In the genomic region with DNA sequence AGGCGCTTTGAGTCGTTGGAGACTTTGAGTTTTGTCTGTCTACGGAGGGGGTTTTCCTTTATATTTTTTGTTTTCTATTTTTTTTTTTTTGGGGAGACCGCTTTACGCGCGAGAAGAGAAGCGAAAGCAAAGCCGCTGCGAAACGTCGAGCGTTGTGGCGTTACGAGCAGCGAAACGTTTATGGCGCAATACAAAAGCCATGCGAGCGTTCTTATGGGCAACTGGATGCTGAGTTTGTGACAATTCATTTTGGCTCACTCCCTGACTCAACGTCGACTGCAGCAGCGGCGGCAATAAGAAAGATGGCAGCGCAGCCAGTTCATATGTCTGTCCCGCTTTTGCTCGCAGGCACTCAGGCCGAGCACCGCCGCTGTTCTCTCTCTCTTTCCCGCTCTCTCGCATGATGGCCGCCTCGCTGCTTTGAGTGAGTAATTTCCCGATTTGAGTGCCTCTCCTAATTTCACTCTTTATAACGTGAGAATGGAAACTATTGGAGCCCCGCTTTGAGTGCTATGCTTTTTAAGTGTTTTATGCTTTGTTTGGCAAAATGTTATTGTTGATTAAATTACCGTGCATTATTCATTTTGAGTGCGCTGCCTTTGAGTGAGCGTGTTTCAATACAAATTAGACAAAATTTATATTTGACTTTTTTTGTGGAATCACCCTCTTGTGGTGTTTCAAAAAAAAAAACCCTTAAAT, we compare ENCODE assay signal across 1 fruit fly cellular context.
TF ChIP-seq lines count a peak whose summit lies in the region.

A gene (minus strand): TSS at position 191 of the 699 bp plus-strand sequence.

TF ChIP-seq in whole organism, embryonic, 481 proteins besides CTCF, POLR2A, EP300 and RAD21 (continued from another document and continues in another):
- TF ChIP-seq mld (GFP tag; IDR thresholded peaks at IDR 0.05; lab: Robert Waterston, UW; ENCODE audit: partially characterized antibody): peak; percentile 74; the same call in 1 of the 3 replicates
- TF ChIP-seq Side (GFP tag; optimal IDR thresholded peaks at IDR 0.05; lab: Kevin White, UChicago): no peak
- no peak for TF ChIP-seq schlank (tag; optimal IDR thresholded peaks at IDR 0.05; lab: Kevin White, UChicago)
- TF ChIP-seq MTF-1 (GFP tag; optimal IDR thresholded peaks at IDR 0.05; lab: Kevin White, UChicago; ENCODE audit: borderline replicate concordance): no peak
- TF ChIP-seq CG10543 (GFP tag; optimal IDR thresholded peaks at IDR 0.05; lab: Kevin White, UChicago): no peak
- TF ChIP-seq Dad (GFP tag; optimal IDR thresholded peaks at IDR 0.05; lab: Kevin White, UChicago): no peak
- no peak for TF ChIP-seq CG6689 (GFP tag; IDR thresholded peaks at IDR 0.05; lab: Robert Waterston, UW)
- TF ChIP-seq CG7963 (GFP tag; IDR thresholded peaks at IDR 0.05; lab: Robert Waterston, UW; ENCODE audit: partially characterized antibody): peak; percentile 48; the same call in 1 of the 3 replicates
- TF ChIP-seq CG10267 (tag; optimal IDR thresholded peaks at IDR 0.05; lab: Kevin White, UChicago): no peak
- peak; percentile 10 for TF ChIP-seq CoRest (tag; optimal IDR thresholded peaks at IDR 0.05; lab: Kevin White, UChicago)
- no peak for TF ChIP-seq CG2116 (GFP tag; optimal IDR thresholded peaks at IDR 0.05; lab: Kevin White, UChicago)
- TF ChIP-seq croc (GFP tag; conservative IDR thresholded peaks at IDR 0.05; lab: Robert Waterston, UW): no peak
- peak; percentile 28; the same call in 1 of the 2 replicates for TF ChIP-seq sna (GFP tag; IDR thresholded peaks at IDR 0.05; lab: Robert Waterston, UW; ENCODE audit: partially characterized antibody)
- TF ChIP-seq Sry-β (GFP tag; optimal IDR thresholded peaks at IDR 0.05; lab: Kevin White, UChicago): no peak
- no peak for TF ChIP-seq H15 (GFP tag; IDR thresholded peaks at IDR 0.05; lab: Robert Waterston, UW)
- no peak for TF ChIP-seq CG2678 (tag; optimal IDR thresholded peaks at IDR 0.05; lab: Kevin White, UChicago)
- TF ChIP-seq Neu2 (GFP tag; optimal IDR thresholded peaks at IDR 0.05; lab: Kevin White, UChicago; ENCODE audit: borderline replicate concordance): no peak
- TF ChIP-seq CG18619 (GFP tag; optimal IDR thresholded peaks at IDR 0.05; lab: Kevin White, UChicago): no peak
- no peak for TF ChIP-seq unc-4 (GFP tag; IDR thresholded peaks at IDR 0.05; lab: Robert Waterston, UW; ENCODE audit: partially characterized antibody)
- no peak for TF ChIP-seq peb (GFP tag; IDR thresholded peaks at IDR 0.05; lab: Robert Waterston, UW)
- no peak for TF ChIP-seq CG11695 (GFP tag; IDR thresholded peaks at IDR 0.05; lab: Robert Waterston, UW)
- no peak for TF ChIP-seq klu (GFP tag; IDR thresholded peaks at IDR 0.05; lab: Robert Waterston, UW)
- TF ChIP-seq CG34376 (GFP tag; optimal IDR thresholded peaks at IDR 0.05; lab: Kevin White, UChicago): no peak
- peak; percentile 77 for TF ChIP-seq sens (GFP tag; lab: Kevin White, UChicago)
- no peak for TF ChIP-seq Oli (tag; optimal IDR thresholded peaks at IDR 0.05; lab: Kevin White, UChicago)
- TF ChIP-seq Scr (GFP tag; IDR thresholded peaks at IDR 0.05; lab: Robert Waterston, UW; ENCODE audit: partially characterized antibody): peak; percentile 55
- TF ChIP-seq ara (GFP tag; IDR thresholded peaks at IDR 0.05; lab: Robert Waterston, UW): no peak
- TF ChIP-seq Hr78 (GFP tag; optimal IDR thresholded peaks at IDR 0.05; lab: Kevin White, UChicago): no peak
- no peak for TF ChIP-seq CG15269 (tag; optimal IDR thresholded peaks at IDR 0.05; lab: Kevin White, UChicago)
- no peak for TF ChIP-seq CG8478 (optimal IDR thresholded peaks at IDR 0.05; lab: Kevin White, UChicago)
- TF ChIP-seq pho (GFP tag; optimal IDR thresholded peaks at IDR 0.05; lab: Kevin White, UChicago): no peak
- no peak for TF ChIP-seq CG5953 (GFP tag; IDR thresholded peaks at IDR 0.05; lab: Robert Waterston, UW)
- TF ChIP-seq gro (GFP tag; optimal IDR thresholded peaks at IDR 0.05; lab: Kevin White, UChicago): no peak
- TF ChIP-seq CG10959 (GFP tag; IDR thresholded peaks at IDR 0.05; lab: Robert Waterston, UW): no peak
- no peak for TF ChIP-seq kah (GFP tag; optimal IDR thresholded peaks at IDR 0.05; lab: Kevin White, UChicago)
- TF ChIP-seq CG17361 (GFP tag; IDR thresholded peaks at IDR 0.05; lab: Robert Waterston, UW): no peak
- TF ChIP-seq Myb (GFP tag; optimal IDR thresholded peaks at IDR 0.05; lab: Kevin White, UChicago): no peak
- no peak for TF ChIP-seq Hand (GFP tag; optimal IDR thresholded peaks at IDR 0.05; lab: Kevin White, UChicago)
- TF ChIP-seq CG12769 (tag; optimal IDR thresholded peaks at IDR 0.05; lab: Kevin White, UChicago): no peak
- no peak for TF ChIP-seq CG31441 (GFP tag; IDR thresholded peaks at IDR 0.05; lab: Robert Waterston, UW)
- TF ChIP-seq CG7786 (GFP tag; optimal IDR thresholded peaks at IDR 0.05; lab: Kevin White, UChicago): no peak
- TF ChIP-seq sc (optimal IDR thresholded peaks at IDR 0.05; lab: Kevin White, UChicago): no peak
- no peak for TF ChIP-seq sc (GFP tag; optimal IDR thresholded peaks at IDR 0.05; lab: Kevin White, UChicago)
- peak; percentile 56 for TF ChIP-seq CG13287 (GFP tag; IDR thresholded peaks at IDR 0.05; lab: Robert Waterston, UW; ENCODE audit: partially characterized antibody)
- TF ChIP-seq salm (tag; optimal IDR thresholded peaks at IDR 0.05; lab: Kevin White, UChicago): no peak
- TF ChIP-seq ash1 (GFP tag; optimal IDR thresholded peaks at IDR 0.05; lab: Kevin White, UChicago): peak; percentile 49
- peak; percentile 76 for TF ChIP-seq Opbp (GFP tag; IDR thresholded peaks at IDR 0.05; lab: Robert Waterston, UW; ENCODE audit: partially characterized antibody)
- no peak for TF ChIP-seq sr (GFP tag; IDR thresholded peaks at IDR 0.05; lab: Robert Waterston, UW)
- TF ChIP-seq CG4820 (GFP tag; optimal IDR thresholded peaks at IDR 0.05; lab: Kevin White, UChicago): no peak
- no peak for TF ChIP-seq dan (GFP tag; IDR thresholded peaks at IDR 0.05; lab: Robert Waterston, UW)
- TF ChIP-seq phol (tag; optimal IDR thresholded peaks at IDR 0.05; lab: Kevin White, UChicago): peak; percentile 97
- no peak for TF ChIP-seq sim (GFP tag; IDR thresholded peaks at IDR 0.05; lab: Robert Waterston, UW)
- no peak for TF ChIP-seq CG30020 (tag; optimal IDR thresholded peaks at IDR 0.05; lab: Kevin White, UChicago)
- TF ChIP-seq repo (GFP tag; optimal IDR thresholded peaks at IDR 0.05; lab: Kevin White, UChicago): no peak
- no peak for TF ChIP-seq Kr (GFP tag; optimal IDR thresholded peaks at IDR 0.05; lab: Kevin White, UChicago)
- no peak for TF ChIP-seq Mrtf (GFP tag; IDR thresholded peaks at IDR 0.05; lab: Robert Waterston, UW)
- TF ChIP-seq CG3281 (GFP tag; optimal IDR thresholded peaks at IDR 0.05; lab: Kevin White, UChicago): no peak
- peak; percentile 50 for TF ChIP-seq Med (GFP tag; lab: Kevin White, UChicago)
- no peak for TF ChIP-seq CG10431 (GFP tag; optimal IDR thresholded peaks at IDR 0.05; lab: Kevin White, UChicago)
- TF ChIP-seq H2.0 (GFP tag; IDR thresholded peaks at IDR 0.05; lab: Robert Waterston, UW): no peak
- TF ChIP-seq HLHmδ (GFP tag; optimal IDR thresholded peaks at IDR 0.05; lab: Kevin White, UChicago): no peak
- TF ChIP-seq CG4617 (GFP tag; optimal IDR thresholded peaks at IDR 0.05; lab: Kevin White, UChicago; ENCODE audit: borderline replicate concordance): no peak
- TF ChIP-seq CG10979 (tag; optimal IDR thresholded peaks at IDR 0.05; lab: Kevin White, UChicago): no peak
- peak; percentile 52; the same call in 1 of the 2 replicates for TF ChIP-seq inv (GFP tag; IDR thresholded peaks at IDR 0.05; lab: Robert Waterston, UW; ENCODE audit: partially characterized antibody)
- 0 out of 3 replicates have a peak, but pooled peaks have one; percentile 56 for TF ChIP-seq so (GFP tag; IDR thresholded peaks at IDR 0.05; lab: Robert Waterston, UW)
- TF ChIP-seq Adf1 (GFP tag; IDR thresholded peaks at IDR 0.05; lab: Robert Waterston, UW): peak; percentile 99
- no peak for TF ChIP-seq Rx (GFP tag; IDR thresholded peaks at IDR 0.05; lab: Robert Waterston, UW)
- peak; percentile 27 for TF ChIP-seq sqz (GFP tag; optimal IDR thresholded peaks at IDR 0.05; lab: Kevin White, UChicago)
- TF ChIP-seq CG14050 (GFP tag; IDR thresholded peaks at IDR 0.05; lab: Robert Waterston, UW): no peak
- no peak for TF ChIP-seq ATbp (GFP tag; optimal IDR thresholded peaks at IDR 0.05; lab: Kevin White, UChicago)
- TF ChIP-seq disco-r (GFP tag; optimal IDR thresholded peaks at IDR 0.05; lab: Kevin White, UChicago): no peak
- no peak for TF ChIP-seq grn (GFP tag; optimal IDR thresholded peaks at IDR 0.05; lab: Kevin White, UChicago)
- no peak for TF ChIP-seq Dp (GFP tag; optimal IDR thresholded peaks at IDR 0.05; lab: Kevin White, UChicago)
- TF ChIP-seq amos (GFP tag; IDR thresholded peaks at IDR 0.05; lab: Robert Waterston, UW; ENCODE audit: partially characterized antibody): peak; percentile 69; the same call in 1 of the 2 replicates
- TF ChIP-seq toy (GFP tag; IDR thresholded peaks at IDR 0.05; lab: Robert Waterston, UW): no peak
- TF ChIP-seq ci (GFP tag; IDR thresholded peaks at IDR 0.05; lab: Robert Waterston, UW): peak; percentile 63; the same call in 2 of the 3 replicates
- no peak for TF ChIP-seq Lpt (GFP tag; optimal IDR thresholded peaks at IDR 0.05; lab: Kevin White, UChicago)
- TF ChIP-seq CG13894 (tag; optimal IDR thresholded peaks at IDR 0.05; lab: Kevin White, UChicago): no peak
- no peak for TF ChIP-seq lbe (GFP tag; optimal IDR thresholded peaks at IDR 0.05; lab: Kevin White, UChicago)
- TF ChIP-seq Nf-YC (tag; optimal IDR thresholded peaks at IDR 0.05; lab: Kevin White, UChicago): peak; percentile 94
- peak; percentile 91 for TF ChIP-seq Nf-YB (GFP tag; optimal IDR thresholded peaks at IDR 0.05; lab: Kevin White, UChicago)
- TF ChIP-seq hth (optimal IDR thresholded peaks at IDR 0.05; lab: Kevin White, UChicago): no peak
- TF ChIP-seq usp (GFP tag; optimal IDR thresholded peaks at IDR 0.05; lab: Kevin White, UChicago): no peak
- TF ChIP-seq CG7745 (tag; optimal IDR thresholded peaks at IDR 0.05; lab: Kevin White, UChicago): peak; percentile 40
- no peak for TF ChIP-seq Sry-δ (GFP tag; optimal IDR thresholded peaks at IDR 0.05; lab: Kevin White, UChicago)
- peak; percentile 43; the same call in 1 of the 3 replicates for TF ChIP-seq CG14860 (GFP tag; IDR thresholded peaks at IDR 0.05; lab: Robert Waterston, UW; ENCODE audit: partially characterized antibody)
- peak; percentile 4 for TF ChIP-seq nmo (GFP tag; optimal IDR thresholded peaks at IDR 0.05; lab: Kevin White, UChicago)
- TF ChIP-seq HmgZ (tag; optimal IDR thresholded peaks at IDR 0.05; lab: Kevin White, UChicago): no peak
- peak; percentile 93 for TF ChIP-seq Elba2 (GFP tag; optimal IDR thresholded peaks at IDR 0.05; lab: Kevin White, UChicago)
- TF ChIP-seq bsh (GFP tag; optimal IDR thresholded peaks at IDR 0.05; lab: Kevin White, UChicago): no peak
- TF ChIP-seq CG4360 (GFP tag; IDR thresholded peaks at IDR 0.05; lab: Robert Waterston, UW): no peak
- TF ChIP-seq CG11560 (tag; IDR thresholded peaks at IDR 0.05; lab: Robert Waterston, UW): no peak
- TF ChIP-seq odd (GFP tag; optimal IDR thresholded peaks at IDR 0.05; lab: Kevin White, UChicago): no peak
- TF ChIP-seq Oaz (GFP tag; IDR thresholded peaks at IDR 0.05; lab: Robert Waterston, UW): no peak
- no peak for TF ChIP-seq tio (GFP tag; optimal IDR thresholded peaks at IDR 0.05; lab: Kevin White, UChicago)
- 0 out of 3 replicates have a peak, but pooled peaks have one; percentile 13 for TF ChIP-seq hb (GFP tag; IDR thresholded peaks at IDR 0.05; lab: Robert Waterston, UW; ENCODE audit: partially characterized antibody)
- peak; percentile 35; the same call in 1 of the 2 replicates for TF ChIP-seq CG42726 (GFP tag; IDR thresholded peaks at IDR 0.05; lab: Robert Waterston, UW; ENCODE audit: partially characterized antibody)
- no peak for TF ChIP-seq HHEX (GFP tag; optimal IDR thresholded peaks at IDR 0.05; lab: Kevin White, UChicago)
- no peak for TF ChIP-seq ken (GFP tag; IDR thresholded peaks at IDR 0.05; lab: Robert Waterston, UW)
- no peak for TF ChIP-seq chn (GFP tag; optimal IDR thresholded peaks at IDR 0.05; lab: Kevin White, UChicago)
- peak; percentile 30 for TF ChIP-seq ewg (GFP tag; optimal IDR thresholded peaks at IDR 0.05; lab: Kevin White, UChicago)
- no peak for TF ChIP-seq CG12219 (GFP tag; optimal IDR thresholded peaks at IDR 0.05; lab: Kevin White, UChicago)
- no peak for TF ChIP-seq Abd-B (GFP tag; optimal IDR thresholded peaks at IDR 0.05; lab: Kevin White, UChicago)
- TF ChIP-seq Gsc (GFP tag; IDR thresholded peaks at IDR 0.05; lab: Robert Waterston, UW): no peak
- no peak for TF ChIP-seq CG2120 (GFP tag; optimal IDR thresholded peaks at IDR 0.05; lab: Kevin White, UChicago)
- TF ChIP-seq chinmo (GFP tag; IDR thresholded peaks at IDR 0.05; lab: Robert Waterston, UW; ENCODE audit: partially characterized antibody): peak; percentile 95
- TF ChIP-seq kni (GFP tag; optimal IDR thresholded peaks at IDR 0.05; lab: Kevin White, UChicago): peak; percentile 67
- no peak for TF ChIP-seq Ravus (GFP tag; IDR thresholded peaks at IDR 0.05; lab: Robert Waterston, UW)
- peak; percentile 98 for TF ChIP-seq CG1832 (GFP tag; optimal IDR thresholded peaks at IDR 0.05; lab: Kevin White, UChicago)
- no peak for TF ChIP-seq slbo (GFP tag; IDR thresholded peaks at IDR 0.05; lab: Robert Waterston, UW)
- no peak for TF ChIP-seq Stat92E (GFP tag; optimal IDR thresholded peaks at IDR 0.05; lab: Kevin White, UChicago)
- no peak for TF ChIP-seq CG13424 (tag; optimal IDR thresholded peaks at IDR 0.05; lab: Kevin White, UChicago)
- no peak for TF ChIP-seq MBD-R2 (GFP tag; IDR thresholded peaks at IDR 0.05; lab: Robert Waterston, UW)
- TF ChIP-seq CG6254 (GFP tag; optimal IDR thresholded peaks at IDR 0.05; lab: Kevin White, UChicago): peak; percentile 19
- no peak for TF ChIP-seq twi (tag; optimal IDR thresholded peaks at IDR 0.05; lab: Kevin White, UChicago)
- no peak for TF ChIP-seq Hmr (GFP tag; optimal IDR thresholded peaks at IDR 0.05; lab: Kevin White, UChicago)
- TF ChIP-seq z (GFP tag; IDR thresholded peaks at IDR 0.05; lab: Robert Waterston, UW): peak; percentile 100
- no peak for TF ChIP-seq ab (GFP tag; optimal IDR thresholded peaks at IDR 0.05; lab: Kevin White, UChicago)
- no peak for TF ChIP-seq psq (GFP tag; optimal IDR thresholded peaks at IDR 0.05; lab: Kevin White, UChicago)
- TF ChIP-seq Trl (optimal IDR thresholded peaks at IDR 0.05; lab: Kevin White, UChicago): peak; percentile 52 to 68
- no peak for TF ChIP-seq Trl (GFP tag; optimal IDR thresholded peaks at IDR 0.05; lab: Kevin White, UChicago)
- TF ChIP-seq nerfin-2 (GFP tag; IDR thresholded peaks at IDR 0.05; lab: Robert Waterston, UW; ENCODE audit: partially characterized antibody): peak; percentile 78; the same call in 1 of the 2 replicates
- no peak for TF ChIP-seq lmd (GFP tag; IDR thresholded peaks at IDR 0.05; lab: Robert Waterston, UW)
- TF ChIP-seq CG17359 (tag; optimal IDR thresholded peaks at IDR 0.05; lab: Kevin White, UChicago): peak; percentile 66
